Worm (Caenorhabditis elegans) whole organism, L4 larva: ENCODE measurements around the gene prp-6.
A peak's percentile ranks its signal among the peaks of the same experiment; 100 is the strongest.
"Not testable (repeated sequence)": the region's sequence is repeated elsewhere in the genome, so short reads cannot be mapped to it uniquely, and the experiment has no call there.

ENCODE experiments used
- D1046.2 ChIP-seq: fragments of 200-800 bp; sonication (Bioruptor generic); IDR thresholded peaks from 2 replicates; pipeline ENCODE4 v1.3.6; 2022; ENCODE audit warnings: missing genetic modification characterization, missing compliant biosample characterization
- F37D6.2 ChIP-seq: sonication (generic microtip); optimal IDR thresholded peaks from 2 replicates; lab custom pipeline; 2016; ENCODE audit warnings: mild to moderate bottlenecking, missing genetic modification characterization, missing compliant biosample characterization
- T20F7.1 ChIP-seq: fragments of 200-800 bp; sonication (Bioruptor generic); optimal IDR thresholded peaks from 2 replicates; lab custom pipeline; 2018; ENCODE audit warnings: mild to moderate bottlenecking, missing genetic modification characterization, missing compliant biosample characterization
- T26A8.4 ChIP-seq: fragments of 200-800 bp; sonication (Bioruptor generic); IDR thresholded peaks from 2 replicates; pipeline ENCODE4 v1.3.6; 2022; ENCODE audit warnings: missing genetic modification characterization, missing compliant biosample characterization
- aha-1 ChIP-seq: fragments of 150-350 bp; peaks from one replicate; lab custom pipeline; 2014; ENCODE audit warnings: missing biosample characterization, missing genetic modification characterization
- attf-4 ChIP-seq: sonication (generic microtip); optimal IDR thresholded peaks from 3 replicates; lab custom pipeline; 2017; ENCODE audit warnings: missing biosample characterization, missing genetic modification characterization
- ceh-20 ChIP-seq: fragments of 200-800 bp; sonication (Bioruptor generic); IDR thresholded peaks from 2 replicates; pipeline ENCODE4 v1.3.6; 2022; ENCODE audit warnings: missing genetic modification reagents, missing genetic modification characterization, missing compliant biosample characterization
- ceh-28 ChIP-seq: fragments of 150-350 bp; optimal IDR thresholded peaks from 2 replicates; lab custom pipeline; 2014; ENCODE audit warnings: missing biosample characterization, missing genetic modification reagents, missing genetic modification characterization
- daf-16 ChIP-seq, 3 experiments: sonication (generic microtip); optimal IDR thresholded peaks; 2 replicates each; lab custom pipeline; 2016 to 2017; ENCODE audit warnings: missing genetic modification characterization in 3 of 3, missing genetic modification reagents in 3 of 3, mild to moderate bottlenecking in 2 of 3, missing compliant biosample characterization in 2 of 3, missing biosample characterization in 1 of 3, moderate library complexity in 1 of 3
- daf-8 ChIP-seq: fragments of 200-800 bp; sonication (Bioruptor generic); IDR thresholded peaks from 2 replicates; pipeline ENCODE4 v1.3.6; 2022; ENCODE audit warnings: missing genetic modification characterization, missing compliant biosample characterization
- duxl-1 ChIP-seq: sonication (generic microtip); optimal IDR thresholded peaks from 2 replicates; lab custom pipeline; 2016; ENCODE audit warnings: mild to moderate bottlenecking, missing genetic modification characterization, moderate library complexity, missing compliant biosample characterization; ENCODE audit not compliant: poor library complexity
- dve-1 ChIP-seq: sonication (generic microtip); optimal IDR thresholded peaks from 2 replicates; lab custom pipeline; 2017; ENCODE audit warnings: antibody characterized with exemption, mild to moderate bottlenecking, missing genetic modification characterization, missing compliant biosample characterization; ENCODE audit not compliant: insufficient read depth
- gei-8 ChIP-seq: fragments of 200-800 bp; sonication (Bioruptor generic); optimal IDR thresholded peaks from 2 replicates; lab custom pipeline; 2018; ENCODE audit warnings: mild to moderate bottlenecking, missing genetic modification characterization, missing compliant biosample characterization
- hif-1 ChIP-seq, 2 experiments: sonication (generic microtip); optimal IDR thresholded peaks; 2 replicates each; lab custom pipeline; 2016 to 2017; ENCODE audit warnings: missing compliant biosample characterization in 2 of 2, missing genetic modification characterization in 2 of 2, missing genetic modification reagents in 2 of 2, missing genotype in 2 of 2, mild to moderate bottlenecking in 1 of 2
- hlh-11 ChIP-seq: fragments of 200-800 bp; sonication (Bioruptor generic); optimal IDR thresholded peaks from 2 replicates; lab custom pipeline; 2018; ENCODE audit warnings: mild to moderate bottlenecking, missing genetic modification characterization, missing compliant biosample characterization
- hlh-30 ChIP-seq: sonication (generic microtip); optimal IDR thresholded peaks from 2 replicates; lab custom pipeline; 2017; ENCODE audit warnings: antibody characterized with exemption, mild to moderate bottlenecking, missing genetic modification characterization, missing compliant biosample characterization; ENCODE audit not compliant: insufficient read depth
- hmg-1.1 ChIP-seq: fragments of 200-800 bp; sonication (Bioruptor generic); IDR thresholded peaks from 2 replicates; pipeline ENCODE4 v1.3.6; 2022; ENCODE audit warnings: missing genetic modification reagents, missing genetic modification characterization, missing compliant biosample characterization
- lin-13 ChIP-seq: fragments of 150-350 bp; optimal IDR thresholded peaks from 2 replicates; lab custom pipeline; 2014; ENCODE audit warnings: missing biosample characterization, missing genetic modification reagents, missing genetic modification characterization
- lin-15B ChIP-seq: fragments of 150-350 bp; sonication (generic microtip); optimal IDR thresholded peaks from 3 replicates; lab custom pipeline; 2014; ENCODE audit warnings: missing biosample characterization, missing genetic modification characterization
- lin-38 ChIP-seq: fragments of 200-800 bp; sonication (Bioruptor generic); IDR thresholded peaks from 2 replicates; pipeline ENCODE4 v1.3.6; 2022; ENCODE audit warnings: missing genetic modification reagents, missing genetic modification characterization, missing compliant biosample characterization
- lin-39 ChIP-seq: fragments of 150-350 bp; optimal IDR thresholded peaks from 2 replicates; lab custom pipeline; 2014; ENCODE audit warnings: missing biosample characterization, missing genetic modification reagents, missing genetic modification characterization
- madf-9 ChIP-seq: fragments of 200-800 bp; sonication (Bioruptor generic); conservative IDR thresholded peaks from 2 replicates; pipeline ENCODE4 v1.3.6; 2022; ENCODE audit warnings: missing genetic modification reagents, missing genetic modification characterization, missing compliant biosample characterization
- mdl-1 ChIP-seq, 2 experiments: fragments of 150-350 bp in 1 of 2; sonication (generic microtip) in 1 of 2; optimal IDR thresholded peaks; 2 replicates each; lab custom pipeline; 2014 to 2017; ENCODE audit warnings: missing biosample characterization in 2 of 2, missing genetic modification characterization in 2 of 2
- mep-1 ChIP-seq: fragments of 150-350 bp; sonication (generic microtip); optimal IDR thresholded peaks from 3 replicates; lab custom pipeline; 2014; ENCODE audit warnings: missing biosample characterization, missing genetic modification characterization
- mes-2 ChIP-seq: sonication (generic microtip); optimal IDR thresholded peaks from 2 replicates; lab custom pipeline; 2016; ENCODE audit warnings: missing genotype, mild to moderate bottlenecking, missing genetic modification characterization, missing compliant biosample characterization; ENCODE audit not compliant: poor library complexity, severe bottlenecking
- mxl-3 ChIP-seq: fragments of 200-800 bp; sonication (Bioruptor generic); optimal IDR thresholded peaks from 2 replicates; lab custom pipeline; 2018; ENCODE audit warnings: mild to moderate bottlenecking, missing genetic modification characterization, missing compliant biosample characterization
- nhr-102 ChIP-seq: sonication (generic microtip); optimal IDR thresholded peaks from 2 replicates; lab custom pipeline; 2016; ENCODE audit warnings: mild to moderate bottlenecking, missing genetic modification characterization, moderate library complexity, missing compliant biosample characterization
- nhr-11 ChIP-seq: fragments of 150-350 bp; optimal IDR thresholded peaks from 2 replicates; lab custom pipeline; 2014; ENCODE audit warnings: missing biosample characterization, missing genetic modification characterization
- nhr-28 ChIP-seq: fragments of 150-350 bp; optimal IDR thresholded peaks from 2 replicates; lab custom pipeline; 2014; ENCODE audit warnings: missing biosample characterization, missing genetic modification characterization
- nhr-42 ChIP-seq: fragments of 200-800 bp; sonication (Bioruptor generic); IDR thresholded peaks from 2 replicates; pipeline ENCODE4 v1.3.6; 2022; ENCODE audit warnings: missing genetic modification characterization, missing compliant biosample characterization
- nhr-48 ChIP-seq: sonication (generic microtip); optimal IDR thresholded peaks from 2 replicates; lab custom pipeline; 2016; ENCODE audit warnings: mild to moderate bottlenecking, missing genetic modification characterization, missing compliant biosample characterization
- nhr-6 ChIP-seq: fragments of 150-350 bp; optimal IDR thresholded peaks from 2 replicates; lab custom pipeline; 2014; ENCODE audit warnings: missing biosample characterization, missing genetic modification characterization
- nhr-77 ChIP-seq: fragments of 150-350 bp; optimal IDR thresholded peaks from 2 replicates; lab custom pipeline; 2014; ENCODE audit warnings: missing biosample characterization, missing genetic modification characterization
- pha-4 ChIP-seq, 2 experiments: fragments of 150-350 bp in 1 of 2; fragments of 200-800 bp in 1 of 2; sonication (Bioruptor generic) in 1 of 2; IDR thresholded peaks in 1 of 2; optimal IDR thresholded peaks in 1 of 2; 2 replicates each; pipeline versions ENCODE4 v1.3.6 to Lab custom; 2014 to 2022; ENCODE audit warnings: missing genetic modification characterization in 2 of 2, missing genetic modification reagents in 2 of 2, missing biosample characterization in 1 of 2, missing compliant biosample characterization in 1 of 2
- rbr-2 ChIP-seq: sonication (generic microtip); optimal IDR thresholded peaks from 2 replicates; lab custom pipeline; 2016; ENCODE audit warnings: missing genotype, missing genetic modification characterization, missing compliant biosample characterization
- sdz-12 ChIP-seq: fragments of 200-800 bp; sonication (Bioruptor generic); optimal IDR thresholded peaks from 2 replicates; lab custom pipeline; 2018; ENCODE audit warnings: mild to moderate bottlenecking, missing genetic modification characterization, missing compliant biosample characterization
- set-16 ChIP-seq: fragments of 200-800 bp; sonication (Bioruptor generic); IDR thresholded peaks from 2 replicates; pipeline ENCODE4 v1.3.6; 2022; ENCODE audit warnings: missing genetic modification reagents, missing genetic modification characterization, missing compliant biosample characterization
- tra-1 ChIP-seq: fragments of 200-800 bp; sonication (Bioruptor generic); IDR thresholded peaks from 2 replicates; pipeline ENCODE4 v1.3.6; 2022; ENCODE audit warnings: missing genetic modification reagents, missing genetic modification characterization, missing compliant biosample characterization
- zip-11 ChIP-seq: fragments of 200-800 bp; sonication (Bioruptor generic); IDR thresholded peaks from 2 replicates; pipeline ENCODE4 v1.3.6; 2022; ENCODE audit warnings: missing genetic modification characterization, missing compliant biosample characterization
- zip-2 ChIP-seq: fragments of 150-350 bp; optimal IDR thresholded peaks from 2 replicates; lab custom pipeline; 2014; ENCODE audit warnings: missing biosample characterization, missing genetic modification characterization

The prp-6 gene

DNA sequence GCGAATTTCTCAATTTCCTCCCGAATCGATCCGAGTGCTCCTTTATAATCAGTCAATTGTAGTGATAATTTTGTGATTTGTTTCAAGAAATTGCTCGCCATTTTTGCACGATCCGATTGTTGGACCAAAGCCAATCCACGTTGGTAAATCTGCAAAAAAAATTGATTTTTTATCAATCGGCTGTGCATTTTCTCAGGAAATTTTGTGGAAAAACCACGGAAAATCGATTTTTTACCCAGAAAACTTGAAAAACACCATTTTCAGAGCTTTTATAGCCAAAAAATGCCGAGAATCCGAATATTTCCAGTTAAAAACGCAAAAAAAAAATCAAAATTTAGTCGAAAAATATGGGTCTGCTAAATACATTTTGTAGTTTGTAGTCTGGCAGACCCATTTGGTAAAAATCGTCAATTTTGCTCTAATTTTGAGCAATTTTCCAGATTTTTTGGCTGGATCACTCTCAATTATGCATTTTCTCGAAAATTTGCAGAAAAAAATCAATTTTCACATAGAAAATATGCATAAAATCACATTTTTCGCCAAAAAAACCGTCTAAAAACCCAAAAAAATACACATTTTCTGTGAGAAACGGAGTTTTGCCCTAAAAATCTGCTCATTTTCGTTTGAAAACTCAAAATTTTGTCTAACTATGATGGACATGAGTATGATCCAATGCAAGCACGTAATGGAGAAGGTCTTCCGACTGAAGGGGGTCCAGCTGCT lies 33.2 kb downstream of the prp-6 start, which contains the start of the genes Y59A8B.25 and ebp-3:
Gene Y59A8B.25 (minus strand): TSS at position 101 of the 723 bp plus-strand sequence.
Gene ebp-3 (plus strand): TSS at position 673 of the 723 bp plus-strand sequence.
- not testable (repeated sequence) for TF ChIP-seq zip-11 (GFP tag; lab: Robert Waterston, UW); nhr-48 (tag; lab: Kevin White, UChicago); ceh-28 (tag; lab: Kevin White, UChicago)

DNA sequence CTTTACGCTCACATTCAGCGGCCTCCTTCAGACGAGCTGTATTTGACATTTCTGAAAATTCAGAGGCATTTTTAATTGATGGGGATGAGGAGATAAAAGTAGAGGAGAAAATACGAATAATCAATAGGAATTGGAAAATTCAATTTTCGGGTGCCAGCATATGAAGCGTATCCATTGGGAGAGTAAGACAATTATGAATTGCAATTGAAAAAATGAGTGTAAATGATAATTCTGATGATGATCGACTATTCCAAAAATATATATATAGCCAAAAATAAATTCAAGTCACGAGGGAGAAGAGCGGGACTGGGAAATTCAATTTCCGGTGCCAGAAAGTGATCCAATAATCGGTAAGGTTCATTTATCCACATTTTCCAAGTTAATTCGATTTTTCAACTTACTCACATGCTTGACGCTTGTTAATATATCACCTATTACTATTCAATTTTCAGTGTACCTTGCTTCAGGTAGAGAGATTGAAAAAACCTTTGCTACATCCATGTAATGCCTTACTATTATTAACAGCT lies 44.0 kb downstream of the prp-6 start, which contains the start of gene Y59A8B.8:
Gene Y59A8B.8 (minus strand): TSS at position 51 of the 527 bp plus-strand sequence.
- TF ChIP-seq daf-8 (GFP tag; lab: Robert Waterston, UW) (no peak), aha-1 (tag; lab: Kevin White, UChicago) (peak; percentile 50)
- TF ChIP-seq, all 104 proteins: peak for 1

DNA sequence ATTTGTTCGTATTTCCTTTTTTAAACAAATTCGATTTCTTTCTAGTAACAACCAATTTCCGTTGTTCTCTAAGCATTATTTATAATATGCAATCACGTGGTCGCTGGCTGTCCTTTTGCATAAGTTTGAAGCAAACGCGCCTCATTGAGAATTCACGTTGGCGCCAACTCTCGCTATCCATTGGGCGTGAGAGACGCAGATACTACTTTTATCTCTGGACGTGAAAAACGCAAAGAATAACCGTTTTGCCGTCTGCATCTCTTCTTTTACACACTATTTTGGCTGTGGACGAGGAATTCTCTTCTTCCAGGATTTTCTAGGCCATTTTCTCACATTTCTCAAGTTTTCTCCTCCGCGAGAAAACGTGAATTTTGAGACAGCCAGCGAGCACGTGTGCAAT lies 46.9 kb downstream of the prp-6 start:
- peak; percentile 52 for TF ChIP-seq lin-38

DNA sequence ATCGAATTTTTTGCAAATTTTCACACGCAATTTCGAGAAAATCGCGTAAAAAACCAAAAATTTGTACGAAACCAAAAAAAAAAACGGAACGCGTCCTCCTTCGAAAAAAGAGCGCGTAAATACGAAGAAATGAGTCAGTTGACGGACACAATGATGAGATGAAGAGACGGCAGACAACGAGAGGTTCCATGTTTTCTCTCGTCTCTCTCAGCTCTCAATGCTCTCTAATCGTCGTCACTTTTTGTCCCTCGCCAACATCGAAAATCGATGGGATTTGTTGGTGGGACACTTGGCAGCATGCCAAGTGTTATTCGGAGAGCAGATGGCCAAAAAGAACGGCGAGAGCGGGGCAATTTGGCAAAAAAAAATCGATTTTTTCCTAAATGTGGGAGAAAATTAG lies 56.9 kb downstream of the prp-6 start:
- TF ChIP-seq nhr-6 (tag; lab: Kevin White, UChicago) (peak; percentile 69), zip-2 (tag; lab: Kevin White, UChicago) (no peak), nhr-11 (tag; lab: Kevin White, UChicago) (peak; percentile 76), sdz-12 (GFP tag; lab: Kevin White, UChicago) (no peak), lin-38 (peak; percentile 77), tra-1 (0 out of 2 replicates have a peak, but pooled peaks have one; percentile 22), attf-4 (tag; lab: Kevin White, UChicago) (no peak), nhr-48 (tag; lab: Kevin White, UChicago) (peak; percentile 18), daf-16 (GFP tag; optimal IDR thresholded peaks at IDR 0.05; lab: Kevin White, UChicago) (peak in 1 of 2 experiments; percentile 83), daf-16 (tag; optimal IDR thresholded peaks at IDR 0.05; lab: Kevin White, UChicago) (peak; percentile 70), lin-39 (tag; lab: Kevin White, UChicago) (no peak), nhr-28 (tag; lab: Kevin White, UChicago) (peak; percentile 68), mdl-1 (tag; optimal IDR thresholded peaks at IDR 0.05; lab: Kevin White, UChicago) (peak in 1 of 2 experiments; percentile 14), nhr-77 (tag; lab: Kevin White, UChicago) (peak; percentile 16), dve-1 (tag; lab: Kevin White, UChicago) (peak; percentile 87), duxl-1 (tag; lab: Kevin White, UChicago) (peak; percentile 41), hmg-1.1 (GFP tag; lab: Robert Waterston, UW) (peak; percentile 90), mep-1 (peak; percentile 83), T26A8.4 (GFP tag; lab: Robert Waterston, UW) (peak; percentile 59), set-16 (GFP tag; lab: Robert Waterston, UW) (0 out of 2 replicates have a peak, but pooled peaks have one; percentile 7), pha-4 (GFP tag; IDR thresholded peaks at IDR 0.05; lab: Robert Waterston, UW) (peak; percentile 31; the same call in 1 of the 2 replicates), pha-4 (tag; optimal IDR thresholded peaks at IDR 0.05; lab: Kevin White, UChicago) (peak; percentile 68), hlh-30 (tag; lab: Kevin White, UChicago) (peak; percentile 88), mes-2 (peak; percentile 74), nhr-42 (GFP tag; lab: Robert Waterston, UW) (no peak), lin-15B (tag; lab: Kevin White, UChicago) (no peak), D1046.2 (GFP tag; lab: Robert Waterston, UW) (no peak), ceh-20 (GFP tag; lab: Robert Waterston, UW) (peak; percentile 77), hif-1 (tag; optimal IDR thresholded peaks at IDR 0.05; lab: Kevin White, UChicago) (peak in 1 of 2 experiments; percentile 54), madf-9 (GFP tag; lab: Robert Waterston, UW) (0 out of 2 replicates have a peak, but pooled peaks have one; percentile 28), hlh-11 (tag; lab: Kevin White, UChicago) (peak; percentile 82), nhr-102 (tag; lab: Kevin White, UChicago) (peak; percentile 2), T20F7.1 (GFP tag; lab: Kevin White, UChicago) (peak; percentile 25), F37D6.2 (tag; lab: Kevin White, UChicago) (peak; percentile 44), gei-8 (no peak), rbr-2 (tag; lab: Kevin White, UChicago) (peak; percentile 80), mxl-3 (GFP tag; lab: Kevin White, UChicago) (peak; percentile 47), aha-1 (tag; lab: Kevin White, UChicago) (peak; percentile 98), lin-13 (no peak)
